Fruit fly (Drosophila melanogaster): ENCODE results near the gene CG14435.

Gene CG14435

dm6 chrX:6855366-6856200, 11.9 kb upstream of the CG14435 start (continued):
- TF ChIP-seq CG2875 (GFP tag; optimal IDR thresholded peaks at IDR 0.05) (peak; percentile 85), CG2889 (GFP tag; IDR thresholded peaks at IDR 0.05) (peak; percentile 75), Dip2 (GFP tag; IDR thresholded peaks at IDR 0.05) (no peak), CG8290 (GFP tag; optimal IDR thresholded peaks at IDR 0.05) (peak; percentile 60), CG8290 (tag; optimal IDR thresholded peaks at IDR 0.05) (peak; percentile 8 to 42), CG15011 (GFP tag; optimal IDR thresholded peaks at IDR 0.05) (peak; percentile 34), Gsc (GFP tag; IDR thresholded peaks at IDR 0.05) (no peak), ftz-f1 (GFP tag; optimal IDR thresholded peaks at IDR 0.05) (peak; percentile 2), Xrp1 (GFP tag; IDR thresholded peaks at IDR 0.05) (peak; percentile 81), CG8765 (GFP tag; IDR thresholded peaks at IDR 0.05) (no peak), CG3847 (GFP tag; IDR thresholded peaks at IDR 0.05) (peak; percentile 69), CG17912 (GFP tag; optimal IDR thresholded peaks at IDR 0.05) (peak; percentile 76), CG7839 (tag; optimal IDR thresholded peaks at IDR 0.05) (peak; percentile 96), CG12104 (GFP tag; optimal IDR thresholded peaks at IDR 0.05) (peak; percentile 78), tx (GFP tag; optimal IDR thresholded peaks at IDR 0.05) (peak; percentile 84), Asciz (GFP tag; optimal IDR thresholded peaks at IDR 0.05) (peak; percentile 82), luna (GFP tag; optimal IDR thresholded peaks at IDR 0.05) (no peak), fu2 (GFP tag; optimal IDR thresholded peaks at IDR 0.05) (peak; percentile 42), CG12391 (tag; optimal IDR thresholded peaks at IDR 0.05) (peak; percentile 93), ems (GFP tag; optimal IDR thresholded peaks at IDR 0.05) (peak; percentile 44), NfI (GFP tag; optimal IDR thresholded peaks at IDR 0.05) (peak; percentile 89), mld (GFP tag; IDR thresholded peaks at IDR 0.05; ENCODE audit: partially characterized antibody) (no peak), sim (GFP tag; IDR thresholded peaks at IDR 0.05) (peak; percentile 18; the same call in 1 of the 2 replicates), CG1792 (GFP tag; optimal IDR thresholded peaks at IDR 0.05) (peak; percentile 25), CG12155 (GFP tag; optimal IDR thresholded peaks at IDR 0.05) (peak; percentile 53), Dip3 (GFP tag; optimal IDR thresholded peaks at IDR 0.05) (peak; percentile 18), ap (GFP tag; IDR thresholded peaks at IDR 0.05) (peak; percentile 54), stc (GFP tag; IDR thresholded peaks at IDR 0.05) (peak; percentile 67; the same call in 1 of the 2 replicates), dan (GFP tag; IDR thresholded peaks at IDR 0.05) (no peak), Rx (GFP tag; IDR thresholded peaks at IDR 0.05) (peak; percentile 32; the same call in 1 of the 2 replicates), trh (GFP tag; optimal IDR thresholded peaks at IDR 0.05) (peak; percentile 68), yki (optimal IDR thresholded peaks at IDR 0.05) (no peak), Rfx (GFP tag; IDR thresholded peaks at IDR 0.05) (peak; percentile 26; the same call in 1 of the 2 replicates), ase (GFP tag; IDR thresholded peaks at IDR 0.05) (no peak), Hr78 (GFP tag; optimal IDR thresholded peaks at IDR 0.05) (peak in 1 of 2 experiments; percentile 85), seq (GFP tag; IDR thresholded peaks at IDR 0.05) (peak; percentile 88), Med (GFP tag) (peak; percentile 96), CG10959 (GFP tag; IDR thresholded peaks at IDR 0.05) (no peak), CG2116 (GFP tag; optimal IDR thresholded peaks at IDR 0.05) (peak; percentile 56), CG4820 (GFP tag; optimal IDR thresholded peaks at IDR 0.05) (peak; percentile 71), Dref (GFP tag; IDR thresholded peaks at IDR 0.05) (no peak), BEAF-32 (GFP tag; optimal IDR thresholded peaks at IDR 0.05) (peak; percentile 3), pita (GFP tag; optimal IDR thresholded peaks at IDR 0.05) (no peak), jing (GFP tag; optimal IDR thresholded peaks at IDR 0.05) (peak; percentile 89), Hr39 (optimal IDR thresholded peaks at IDR 0.05) (no peak), maf-S (GFP tag; optimal IDR thresholded peaks at IDR 0.05) (peak; percentile 71), Abd-B (GFP tag; optimal IDR thresholded peaks at IDR 0.05) (peak; percentile 95), cg (GFP tag; optimal IDR thresholded peaks at IDR 0.05) (peak; percentile 93), sob (GFP tag; IDR thresholded peaks at IDR 0.05) (peak; percentile 74), pum (GFP tag; optimal IDR thresholded peaks at IDR 0.05) (peak; percentile 81), CG18011 (GFP tag; optimal IDR thresholded peaks at IDR 0.05) (peak; percentile 50)

All from whole organism, embryonic.